Worm (Caenorhabditis elegans) whole organism, mixed stage, embryonic: ENCODE measurements around the gene C14B4.2.

Experiments
- M03D4.4 ChIP-seq: sonication (generic microtip); optimal IDR thresholded peaks from 2 replicates; lab custom pipeline; 2017; ENCODE audit warnings: mild to moderate bottlenecking, missing genetic modification characterization, missing compliant biosample characterization
- bed-3 ChIP-seq: fragments of 200-800 bp; sonication (Bioruptor generic); optimal IDR thresholded peaks from 3 replicates; lab custom pipeline; 2018; ENCODE audit warnings: mild to moderate bottlenecking, missing genetic modification characterization, moderate library complexity, missing compliant biosample characterization
- blmp-1 ChIP-seq: fragments of 150-350 bp; optimal IDR thresholded peaks from 2 replicates; lab custom pipeline; 2014; ENCODE audit warnings: missing biosample characterization, missing genetic modification characterization
- ceh-39 ChIP-seq: fragments of 150-350 bp; optimal IDR thresholded peaks from 2 replicates; lab custom pipeline; 2014; ENCODE audit warnings: missing biosample characterization, missing genetic modification characterization
- ceh-43 ChIP-seq: fragments of 200-800 bp; sonication (Bioruptor generic); optimal IDR thresholded peaks from 2 replicates; lab custom pipeline; 2018; ENCODE audit warnings: mild to moderate bottlenecking, missing genetic modification characterization, moderate library complexity, missing compliant biosample characterization
- ceh-83 ChIP-seq: fragments of 200-800 bp; sonication (Bioruptor generic); optimal IDR thresholded peaks from 2 replicates; lab custom pipeline; 2018; ENCODE audit warnings: mild to moderate bottlenecking, missing genetic modification characterization, missing compliant biosample characterization
- ces-1 ChIP-seq: fragments of 150-350 bp; optimal IDR thresholded peaks from 2 replicates; lab custom pipeline; 2014; ENCODE audit warnings: missing biosample characterization, missing genetic modification reagents, missing genetic modification characterization
- cnd-1 ChIP-seq: fragments of 200-800 bp; sonication (Bioruptor generic); optimal IDR thresholded peaks from 2 replicates; lab custom pipeline; 2018; ENCODE audit warnings: mild to moderate bottlenecking, missing genetic modification characterization, missing compliant biosample characterization
- drap-1 ChIP-seq: fragments of 200-800 bp; sonication (Bioruptor generic); optimal IDR thresholded peaks from 3 replicates; lab custom pipeline; 2018; ENCODE audit warnings: mild to moderate bottlenecking, missing genetic modification characterization, missing compliant biosample characterization
- elt-1 ChIP-seq: sonication (generic microtip); optimal IDR thresholded peaks from 2 replicates; lab custom pipeline; 2017; ENCODE audit warnings: missing genetic modification characterization, mild to moderate bottlenecking, missing compliant biosample characterization, antibody characterized with exemption, moderate library complexity, borderline replicate concordance; ENCODE audit not compliant: insufficient read depth
- elt-3 ChIP-seq: fragments of 150-350 bp; optimal IDR thresholded peaks from 2 replicates; lab custom pipeline; 2014; ENCODE audit warnings: missing biosample characterization, missing genetic modification characterization
- flh-1 ChIP-seq: fragments of 200-800 bp; sonication (Bioruptor generic); optimal IDR thresholded peaks from 2 replicates; lab custom pipeline; 2018; ENCODE audit warnings: mild to moderate bottlenecking, missing genetic modification characterization, moderate library complexity, missing compliant biosample characterization
- ham-2 ChIP-seq: fragments of 200-800 bp; sonication (Bioruptor generic); optimal IDR thresholded peaks from 2 replicates; lab custom pipeline; 2018; ENCODE audit warnings: mild to moderate bottlenecking, missing genetic modification characterization, missing compliant biosample characterization
- hlh-1 ChIP-seq: fragments of 150-350 bp; optimal IDR thresholded peaks from 2 replicates; lab custom pipeline; 2014; ENCODE audit warnings: missing biosample characterization, missing genetic modification reagents, missing genetic modification characterization
- lin-13 ChIP-seq: fragments of 150-350 bp; optimal IDR thresholded peaks from 2 replicates; lab custom pipeline; 2014; ENCODE audit warnings: missing biosample characterization, missing genetic modification characterization
- mab-5 ChIP-seq: fragments of 150-350 bp; optimal IDR thresholded peaks from 2 replicates; lab custom pipeline; 2014; ENCODE audit warnings: missing biosample characterization, missing genetic modification characterization
- mep-1 ChIP-seq: fragments of 150-350 bp; optimal IDR thresholded peaks from 2 replicates; lab custom pipeline; 2017; ENCODE audit warnings: missing biosample characterization, missing genetic modification reagents, missing genetic modification characterization, inconsistent platforms
- mls-2 ChIP-seq: sonication (generic microtip); optimal IDR thresholded peaks from 2 replicates; lab custom pipeline; 2016; ENCODE audit warnings: mild to moderate bottlenecking, missing genetic modification characterization, moderate library complexity, missing compliant biosample characterization
- nhr-12 ChIP-seq: fragments of 150-350 bp; optimal IDR thresholded peaks from 2 replicates; lab custom pipeline; 2014; ENCODE audit warnings: missing biosample characterization, missing genetic modification characterization
- nhr-2 ChIP-seq: fragments of 150-350 bp; optimal IDR thresholded peaks from 2 replicates; lab custom pipeline; 2014; ENCODE audit warnings: missing biosample characterization, missing genetic modification characterization
- nhr-237 ChIP-seq: fragments of 150-350 bp; optimal IDR thresholded peaks from 2 replicates; lab custom pipeline; 2014; ENCODE audit warnings: missing biosample characterization, missing genetic modification characterization
- nhr-28 ChIP-seq: fragments of 150-350 bp; optimal IDR thresholded peaks from 2 replicates; lab custom pipeline; 2014; ENCODE audit warnings: missing biosample characterization, missing genetic modification characterization
- nhr-76 ChIP-seq: sonication (generic microtip); optimal IDR thresholded peaks from 2 replicates; lab custom pipeline; 2017; ENCODE audit warnings: missing biosample characterization, missing genetic modification characterization
- sem-2 ChIP-seq: fragments of 200-800 bp; sonication (Bioruptor generic); optimal IDR thresholded peaks from 2 replicates; lab custom pipeline; 2018; ENCODE audit warnings: mild to moderate bottlenecking, missing genetic modification characterization, missing compliant biosample characterization
- snpc-4 ChIP-seq: fragments of 150-350 bp; optimal IDR thresholded peaks from 2 replicates; lab custom pipeline; 2014; ENCODE audit warnings: missing biosample characterization, missing genetic modification characterization
- sptf-1 ChIP-seq: sonication (generic microtip); optimal IDR thresholded peaks from 2 replicates; lab custom pipeline; 2017; ENCODE audit warnings: mild to moderate bottlenecking, missing genetic modification characterization, moderate library complexity, missing compliant biosample characterization
- tbx-8 ChIP-seq: fragments of 200-800 bp; sonication (Bioruptor generic); optimal IDR thresholded peaks from 2 replicates; lab custom pipeline; 2018; ENCODE audit warnings: mild to moderate bottlenecking, missing genetic modification characterization, moderate library complexity, missing compliant biosample characterization
- unc-120 ChIP-seq: sonication (generic microtip); optimal IDR thresholded peaks from 2 replicates; lab custom pipeline; 2017; ENCODE audit warnings: missing genetic modification characterization, missing compliant biosample characterization; ENCODE audit not compliant: poor library complexity, severe bottlenecking
- unc-39 ChIP-seq: fragments of 150-350 bp; optimal IDR thresholded peaks from 2 replicates; lab custom pipeline; 2014; ENCODE audit warnings: missing biosample characterization, missing genetic modification characterization
- unc-62 ChIP-seq: fragments of 150-350 bp; optimal IDR thresholded peaks from 2 replicates; lab custom pipeline; 2014; ENCODE audit warnings: missing biosample characterization, missing genetic modification reagents, missing genetic modification characterization
- zip-8 ChIP-seq: fragments of 150-350 bp; optimal IDR thresholded peaks from 2 replicates; lab custom pipeline; 2014; ENCODE audit warnings: missing biosample characterization, missing genetic modification characterization
- ztf-11 ChIP-seq: fragments of 150-350 bp; optimal IDR thresholded peaks from 2 replicates; lab custom pipeline; 2014; ENCODE audit warnings: missing biosample characterization, missing genetic modification characterization

C14B4.2 gene

DNA sequence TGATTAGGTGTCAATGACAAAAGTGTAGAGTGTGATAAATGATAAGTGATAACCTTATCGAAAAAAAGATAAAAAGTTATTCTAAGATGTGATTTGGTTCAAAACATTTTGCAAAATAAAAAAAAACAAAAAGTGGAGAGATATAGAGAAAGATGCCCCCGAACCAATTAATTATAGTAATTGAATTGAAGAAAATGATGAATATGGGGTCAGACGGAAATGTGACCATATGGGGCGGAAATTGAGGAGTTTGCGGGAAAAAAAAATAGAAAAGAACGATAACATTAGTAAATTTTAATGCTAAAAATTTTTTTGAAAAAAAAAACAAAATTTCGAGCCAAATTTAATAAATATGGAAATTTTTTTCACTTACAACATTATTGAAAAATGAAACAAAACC lies 8.0 kb downstream of the C14B4.2 start:
- TF ChIP-seq ham-2 (no peak), ces-1 (GFP tag; lab: Kevin White, UChicago) (peak; percentile 88), mab-5 (tag; lab: Kevin White, UChicago) (no peak), snpc-4 (tag; lab: Kevin White, UChicago) (no peak), nhr-237 (tag; lab: Kevin White, UChicago) (no peak), cnd-1 (tag; lab: Kevin White, UChicago) (no peak)

- TF ChIP-seq sem-2 (GFP tag; lab: Kevin White, UChicago) (no peak), mab-5 (tag; lab: Kevin White, UChicago) (no peak), nhr-28 (tag; lab: Kevin White, UChicago) (no peak), ztf-11 (tag; lab: Kevin White, UChicago) (no peak), elt-1 (tag; lab: Kevin White, UChicago) (no peak), mep-1 (no peak), bed-3 (GFP tag; lab: Kevin White, UChicago) (no peak), nhr-237 (tag; lab: Kevin White, UChicago) (no peak)
- TF ChIP-seq, all 35 proteins: peak for 0
Measured at ce11 chrV:19351944-19352343, 10.5 kb downstream of the C14B4.2 start.

ce11 chrV:19337333-19337732 lies 25.1 kb downstream of the C14B4.2 start:
- TF ChIP-seq tbx-8 (GFP tag; lab: Kevin White, UChicago), result no peak
- no peak for TF ChIP-seq nhr-12 (tag; lab: Kevin White, UChicago)
- TF ChIP-seq ceh-43 (GFP tag; lab: Kevin White, UChicago), result no peak
- no peak for TF ChIP-seq elt-3 (tag; lab: Kevin White, UChicago)
- TF ChIP-seq lin-13 (tag; lab: Kevin White, UChicago), result no peak
- TF ChIP-seq zip-8 (tag; lab: Kevin White, UChicago), result no peak
- no peak for TF ChIP-seq sptf-1 (tag; lab: Kevin White, UChicago)

DNA sequence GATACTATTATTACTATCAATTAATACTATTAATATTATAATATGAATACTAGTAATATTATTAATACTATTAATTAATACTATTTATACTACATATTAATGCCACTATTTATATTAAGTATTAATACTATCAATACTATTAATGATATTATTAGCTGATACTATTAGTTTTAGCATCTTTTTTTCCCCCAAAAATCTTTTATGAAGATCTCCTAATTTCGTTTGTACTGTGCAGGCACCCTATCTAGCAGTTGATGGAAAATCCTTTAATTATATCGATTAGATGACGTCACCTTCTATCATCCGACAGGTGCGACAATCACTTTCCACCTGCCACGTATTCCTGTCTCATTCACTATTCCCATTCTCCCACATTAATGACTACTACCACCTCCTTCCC lies 33.2 kb downstream of the C14B4.2 start, which contains the start of gene fbxb-65:
Gene fbxb-65 (plus strand): TSS at position 301 of the 400 bp plus-strand sequence.
- TF ChIP-seq mab-5 (tag; lab: Kevin White, UChicago) (no peak), unc-120 (no peak), nhr-237 (tag; lab: Kevin White, UChicago) (no peak), hlh-1 (tag; lab: Kevin White, UChicago) (no peak), bed-3 (GFP tag; lab: Kevin White, UChicago) (no peak), elt-3 (tag; lab: Kevin White, UChicago) (no peak), ceh-43 (GFP tag; lab: Kevin White, UChicago) (no peak), nhr-2 (tag; lab: Kevin White, UChicago) (no peak), ceh-39 (no peak), ham-2 (no peak), unc-62 (GFP tag; lab: Kevin White, UChicago) (no peak), nhr-12 (tag; lab: Kevin White, UChicago) (no peak), drap-1 (GFP tag; lab: Kevin White, UChicago) (no peak), flh-1 (GFP tag; lab: Kevin White, UChicago) (no peak)
- TF ChIP-seq, all 35 proteins: peak for 0

DNA sequence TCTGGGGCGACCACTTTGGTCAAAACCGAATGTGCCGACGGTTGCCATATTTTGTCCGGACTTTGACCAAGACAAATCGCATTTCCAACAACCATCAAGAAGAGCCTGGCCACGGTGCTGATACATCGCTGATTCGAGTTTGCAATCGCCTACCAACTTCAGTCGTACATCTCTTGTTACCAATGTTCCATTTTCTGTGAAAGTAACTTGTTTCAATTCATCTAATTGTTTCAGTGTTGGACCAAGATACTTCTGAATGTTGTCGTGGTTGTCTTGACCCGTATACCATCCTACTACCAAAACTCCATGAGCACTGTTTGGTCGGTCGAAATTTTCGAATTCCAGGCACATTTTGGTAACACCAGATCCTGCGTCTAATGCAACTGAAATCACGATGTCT lies 37.0 kb downstream of the C14B4.2 start:
- TF ChIP-seq hlh-1 (tag; lab: Kevin White, UChicago), result no peak

- no peak for TF ChIP-seq ham-2
- TF ChIP-seq elt-1 (tag; lab: Kevin White, UChicago), result no peak
- TF ChIP-seq nhr-76 (tag; lab: Kevin White, UChicago), result no peak
- TF ChIP-seq ceh-43 (GFP tag; lab: Kevin White, UChicago), result no peak
- no peak for TF ChIP-seq lin-13 (tag; lab: Kevin White, UChicago)
- TF ChIP-seq ceh-39, result no peak
- no peak for TF ChIP-seq unc-39
- TF ChIP-seq M03D4.4 (tag; lab: Kevin White, UChicago), result no peak
- TF ChIP-seq ceh-83 (GFP tag; lab: Kevin White, UChicago), result no peak
- TF ChIP-seq snpc-4 (tag; lab: Kevin White, UChicago), result no peak
- no peak for TF ChIP-seq nhr-2 (tag; lab: Kevin White, UChicago)
- no peak for TF ChIP-seq zip-8 (tag; lab: Kevin White, UChicago)
- TF ChIP-seq nhr-12 (tag; lab: Kevin White, UChicago), result no peak
- no peak for TF ChIP-seq ztf-11 (tag; lab: Kevin White, UChicago)
- TF ChIP-seq ces-1 (GFP tag; lab: Kevin White, UChicago), result no peak
- no peak for TF ChIP-seq mls-2 (tag; lab: Kevin White, UChicago)
- no peak for TF ChIP-seq blmp-1
- no peak for TF ChIP-seq drap-1 (GFP tag; lab: Kevin White, UChicago)
- TF ChIP-seq, all 35 proteins: peak for 0
Measured at ce11 chrV:19322387-19322786, 40.1 kb downstream of the C14B4.2 start, which contains the start of gene C43D7.4. C43D7.4 (minus strand) TSS chrV:19322487.
